Fruit fly (Drosophila melanogaster): ENCODE measurements around the gene CG11555.

Gene CG11555

DNA sequence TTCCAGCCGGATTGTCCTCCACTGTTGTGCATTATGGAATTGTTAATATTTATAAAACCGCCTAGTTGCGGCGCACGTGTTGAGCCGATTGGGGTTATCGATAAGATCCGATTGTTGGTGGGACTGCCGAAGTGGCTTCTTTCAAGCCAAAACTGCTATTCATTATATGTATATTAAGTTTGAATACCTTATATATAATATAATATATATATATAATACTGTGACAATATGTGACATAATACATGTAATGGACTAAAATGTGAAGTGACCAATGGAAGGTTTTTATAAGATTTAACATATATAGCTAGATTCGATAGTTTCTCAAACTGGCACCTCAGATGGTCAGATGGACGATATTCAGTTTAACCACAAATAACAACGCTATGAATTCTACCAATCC lies at the start of gene CG11555, which contains the start of gene mbm (continued):
- TF ChIP-seq lola (GFP tag; optimal IDR thresholded peaks at IDR 0.05) (peak in 1 of 3 experiments; percentile 15), Fer3 (tag; optimal IDR thresholded peaks at IDR 0.05) (peak; percentile 25), Nf-YC (tag; optimal IDR thresholded peaks at IDR 0.05) (peak; percentile 74), cwo (GFP tag; optimal IDR thresholded peaks at IDR 0.05) (peak; percentile 81), CG7372 (GFP tag; IDR thresholded peaks at IDR 0.05) (no peak), Nf-YB (GFP tag; optimal IDR thresholded peaks at IDR 0.05) (peak; percentile 44), CG10147 (GFP tag; optimal IDR thresholded peaks at IDR 0.05) (peak; percentile 51), maf-S (GFP tag; optimal IDR thresholded peaks at IDR 0.05) (no peak), CG6683 (GFP tag; optimal IDR thresholded peaks at IDR 0.05) (no peak), nerfin-1 (tag; optimal IDR thresholded peaks at IDR 0.05) (peak; percentile 36), HmgZ (tag; optimal IDR thresholded peaks at IDR 0.05) (peak; percentile 33), CG8924 (tag; optimal IDR thresholded peaks at IDR 0.05) (peak; percentile 61), slp2 (GFP tag; optimal IDR thresholded peaks at IDR 0.05) (no peak), CG3281 (GFP tag; optimal IDR thresholded peaks at IDR 0.05) (peak; percentile 47), Aef1 (GFP tag; IDR thresholded peaks at IDR 0.05) (no peak), CG10565 (GFP tag; optimal IDR thresholded peaks at IDR 0.05) (no peak), amos (GFP tag; IDR thresholded peaks at IDR 0.05; ENCODE audit: partially characterized antibody) (peak; percentile 34; the same call in 1 of the 2 replicates), Hr3 (GFP tag; optimal IDR thresholded peaks at IDR 0.05) (peak; percentile 10), Doc3 (GFP tag; IDR thresholded peaks at IDR 0.05; ENCODE audit: partially characterized antibody) (peak; percentile 61), ssp (GFP tag; IDR thresholded peaks at IDR 0.05) (peak; percentile 9; the same call in 1 of the 2 replicates), CG34422 (GFP tag; IDR thresholded peaks at IDR 0.05) (peak; percentile 21; the same call in 1 of the 3 replicates), CG13624 (GFP tag; optimal IDR thresholded peaks at IDR 0.05) (no peak), dm (GFP tag; optimal IDR thresholded peaks at IDR 0.05) (peak; percentile 84), CG13296 (GFP tag; optimal IDR thresholded peaks at IDR 0.05) (peak; percentile 40), scrt (GFP tag; optimal IDR thresholded peaks at IDR 0.05) (peak; percentile 64), CG3726 (GFP tag; IDR thresholded peaks at IDR 0.05) (no peak), Deaf1 (tag; optimal IDR thresholded peaks at IDR 0.05) (peak; percentile 20), ab (GFP tag; optimal IDR thresholded peaks at IDR 0.05) (no peak), Mes4 (GFP tag; optimal IDR thresholded peaks at IDR 0.05) (no peak), Ets97D (GFP tag; optimal IDR thresholded peaks at IDR 0.05) (no peak), CG4617 (GFP tag; optimal IDR thresholded peaks at IDR 0.05; ENCODE audit: borderline replicate concordance) (peak; percentile 10), Scr (GFP tag; IDR thresholded peaks at IDR 0.05; ENCODE audit: partially characterized antibody) (peak; percentile 64), Hsf (GFP tag; optimal IDR thresholded peaks at IDR 0.05) (no peak), CG1792 (GFP tag; optimal IDR thresholded peaks at IDR 0.05) (no peak), dysf (GFP tag; IDR thresholded peaks at IDR 0.05) (peak; percentile 24; the same call in 1 of the 3 replicates), stc (GFP tag; IDR thresholded peaks at IDR 0.05) (no peak), caup (GFP tag; optimal IDR thresholded peaks at IDR 0.05; ENCODE audit: severe bottlenecking) (no peak), CG4730 (GFP tag; IDR thresholded peaks at IDR 0.05) (no peak), CG31224 (GFP tag; IDR thresholded peaks at IDR 0.05) (0 out of 2 replicates have a peak, but pooled peaks have one; percentile 15), MBD-R2 (GFP tag; IDR thresholded peaks at IDR 0.05) (peak; percentile 74; the same call in 1 of the 2 replicates), nmo (GFP tag; optimal IDR thresholded peaks at IDR 0.05) (peak; percentile 42), slbo (GFP tag; IDR thresholded peaks at IDR 0.05) (peak; percentile 25; the same call in 1 of the 2 replicates), CG10267 (tag; optimal IDR thresholded peaks at IDR 0.05) (peak; percentile 6), Dref (GFP tag; IDR thresholded peaks at IDR 0.05) (peak; percentile 70), CG12744 (GFP tag; optimal IDR thresholded peaks at IDR 0.05) (no peak), her (GFP tag; optimal IDR thresholded peaks at IDR 0.05) (no peak), abd-A (tag; optimal IDR thresholded peaks at IDR 0.05) (no peak), row (GFP tag; IDR thresholded peaks at IDR 0.05) (peak; percentile 80), crp (GFP tag; optimal IDR thresholded peaks at IDR 0.05) (peak in 1 of 2 experiments; percentile 43), grau (tag; optimal IDR thresholded peaks at IDR 0.05) (peak; percentile 60)
